Worm (Caenorhabditis elegans) whole organism, late embryonic: Measurements from ENCODE around the gene B0302.4.

Experiments
- C08G9.2 ChIP-seq: sonication (generic microtip); optimal IDR thresholded peaks from 2 replicates; lab custom pipeline; 2016; ENCODE audit warnings: mild to moderate bottlenecking, missing genetic modification characterization, moderate library complexity, missing compliant biosample characterization
- K02D7.2 ChIP-seq: sonication (generic microtip); optimal IDR thresholded peaks from 2 replicates; lab custom pipeline; 2017; ENCODE audit warnings: mild to moderate bottlenecking, missing genetic modification characterization, missing compliant biosample characterization
- K09A11.1 ChIP-seq: sonication (generic microtip); optimal IDR thresholded peaks from 2 replicates; lab custom pipeline; 2017; ENCODE audit warnings: antibody characterized with exemption, mild to moderate bottlenecking, missing genetic modification characterization, missing compliant biosample characterization; ENCODE audit not compliant: insufficient read depth
- T23F11.4 ChIP-seq: fragments of 200-800 bp; sonication (Bioruptor generic); optimal IDR thresholded peaks from 2 replicates; lab custom pipeline; 2018; ENCODE audit warnings: mild to moderate bottlenecking, missing genetic modification characterization, missing compliant biosample characterization
- Y22D7AL.16 ChIP-seq: sonication (generic microtip); optimal IDR thresholded peaks from 2 replicates; lab custom pipeline; 2016; ENCODE audit warnings: missing genetic modification characterization, missing compliant biosample characterization
- ahr-1 ChIP-seq: sonication (generic microtip); optimal IDR thresholded peaks from 2 replicates; lab custom pipeline; 2016; ENCODE audit warnings: missing genetic modification characterization, missing compliant biosample characterization
- ama-1 ChIP-seq: fragments of 150-350 bp; optimal IDR thresholded peaks from 2 replicates; lab custom pipeline; 2014
- ceh-14 ChIP-seq: sonication (generic microtip); optimal IDR thresholded peaks from 2 replicates; lab custom pipeline; 2016; ENCODE audit warnings: missing genotype, missing genetic modification characterization, missing compliant biosample characterization
- ceh-19 ChIP-seq: fragments of 200-800 bp; sonication (Bioruptor generic); optimal IDR thresholded peaks from 2 replicates; lab custom pipeline; 2018; ENCODE audit warnings: mild to moderate bottlenecking, missing genetic modification characterization, missing compliant biosample characterization
- ceh-2 ChIP-seq: sonication (generic microtip); optimal IDR thresholded peaks from 2 replicates; lab custom pipeline; 2016; ENCODE audit warnings: missing genotype, missing genetic modification characterization, missing compliant biosample characterization
- ceh-24 ChIP-seq: sonication (generic microtip); optimal IDR thresholded peaks from 2 replicates; lab custom pipeline; 2016; ENCODE audit warnings: mild to moderate bottlenecking, missing genetic modification characterization, missing compliant biosample characterization
- ceh-30 ChIP-seq: fragments of 150-350 bp; optimal IDR thresholded peaks from 2 replicates; lab custom pipeline; 2014; ENCODE audit warnings: missing biosample characterization, missing genetic modification characterization
- ceh-31 ChIP-seq: sonication (generic microtip); optimal IDR thresholded peaks from 2 replicates; lab custom pipeline; 2016; ENCODE audit warnings: missing genetic modification characterization, missing compliant biosample characterization
- ceh-34 ChIP-seq: sonication (generic microtip); optimal IDR thresholded peaks from 2 replicates; lab custom pipeline; 2016; ENCODE audit warnings: mild to moderate bottlenecking, missing genetic modification characterization, missing compliant biosample characterization
- ceh-45 ChIP-seq: fragments of 200-800 bp; sonication (Bioruptor generic); IDR thresholded peaks from 2 replicates; pipeline ENCODE4 v1.3.6; 2022; ENCODE audit warnings: missing genetic modification reagents, missing genetic modification characterization, missing compliant biosample characterization
- ceh-48 ChIP-seq: sonication (generic microtip); optimal IDR thresholded peaks from 2 replicates; lab custom pipeline; 2016; ENCODE audit warnings: missing genetic modification characterization, inconsistent platforms, missing compliant biosample characterization
- ceh-6 ChIP-seq: fragments of 200-800 bp; sonication (Bioruptor generic); optimal IDR thresholded peaks from 2 replicates; lab custom pipeline; 2018; ENCODE audit warnings: mild to moderate bottlenecking, missing genetic modification characterization, missing compliant biosample characterization
- ceh-9 ChIP-seq: sonication (generic microtip); optimal IDR thresholded peaks from 2 replicates; lab custom pipeline; 2016; ENCODE audit warnings: mild to moderate bottlenecking, missing genetic modification characterization, inconsistent platforms, missing compliant biosample characterization
- che-1 ChIP-seq: sonication (generic microtip); optimal IDR thresholded peaks from 2 replicates; lab custom pipeline; 2016; ENCODE audit warnings: mild to moderate bottlenecking, missing genetic modification characterization, missing compliant biosample characterization
- dmd-4 ChIP-seq: sonication (generic microtip); optimal IDR thresholded peaks from 2 replicates; lab custom pipeline; 2016; ENCODE audit warnings: borderline replicate concordance, missing genetic modification characterization, missing compliant biosample characterization
- dve-1 ChIP-seq: sonication (generic microtip); optimal IDR thresholded peaks from 2 replicates; lab custom pipeline; 2017; ENCODE audit warnings: antibody characterized with exemption, mild to moderate bottlenecking, missing genetic modification characterization, missing compliant biosample characterization
- elt-2 ChIP-seq: sonication (generic microtip); optimal IDR thresholded peaks from 2 replicates; lab custom pipeline; 2016; ENCODE audit warnings: missing genetic modification reagents, missing genetic modification characterization, missing compliant biosample characterization
- elt-4 ChIP-seq: sonication (generic microtip); optimal IDR thresholded peaks from 2 replicates; lab custom pipeline; 2016; ENCODE audit warnings: missing genetic modification characterization, missing compliant biosample characterization
- eyg-1 ChIP-seq: sonication (generic microtip); optimal IDR thresholded peaks from 2 replicates; lab custom pipeline; 2016; ENCODE audit warnings: missing genotype, missing genetic modification characterization, missing compliant biosample characterization
- fax-1 ChIP-seq: sonication (generic microtip); optimal IDR thresholded peaks from 2 replicates; lab custom pipeline; 2016; ENCODE audit warnings: missing genotype, missing genetic modification characterization, missing compliant biosample characterization
- fkh-10 ChIP-seq: fragments of 150-350 bp; optimal IDR thresholded peaks from 2 replicates; lab custom pipeline; 2014; ENCODE audit warnings: missing biosample characterization, missing genetic modification reagents, missing genetic modification characterization
- fkh-6 ChIP-seq: sonication (generic microtip); optimal IDR thresholded peaks from 2 replicates; lab custom pipeline; 2016; ENCODE audit warnings: missing genetic modification characterization, missing compliant biosample characterization
- hlh-13 ChIP-seq: fragments of 200-800 bp; sonication (Bioruptor generic); optimal IDR thresholded peaks from 2 replicates; lab custom pipeline; 2018; ENCODE audit warnings: mild to moderate bottlenecking, missing genetic modification characterization, missing compliant biosample characterization
- hlh-15 ChIP-seq: sonication (generic microtip); optimal IDR thresholded peaks from 2 replicates; lab custom pipeline; 2016; ENCODE audit warnings: missing genetic modification characterization, missing compliant biosample characterization
- hlh-30 ChIP-seq: sonication (generic microtip); optimal IDR thresholded peaks from 2 replicates; lab custom pipeline; 2017; ENCODE audit warnings: antibody characterized with exemption, missing genetic modification characterization, missing compliant biosample characterization; ENCODE audit not compliant: insufficient read depth
- hlh-6 ChIP-seq: sonication (generic microtip); optimal IDR thresholded peaks from 2 replicates; lab custom pipeline; 2016; ENCODE audit warnings: missing genotype, missing genetic modification characterization, missing compliant biosample characterization
- lim-6 ChIP-seq: sonication (generic microtip); optimal IDR thresholded peaks from 2 replicates; lab custom pipeline; 2016; ENCODE audit warnings: missing genetic modification characterization, missing compliant biosample characterization
- mec-3 ChIP-seq: sonication (generic microtip); optimal IDR thresholded peaks from 2 replicates; lab custom pipeline; 2016; ENCODE audit warnings: borderline replicate concordance, missing genetic modification characterization, missing compliant biosample characterization
- nfya-1 ChIP-seq: sonication (generic microtip); optimal IDR thresholded peaks from 2 replicates; lab custom pipeline; 2017; ENCODE audit warnings: missing genetic modification characterization, mild to moderate bottlenecking, missing compliant biosample characterization, antibody characterized with exemption, moderate library complexity
- nhr-232 ChIP-seq: sonication (generic microtip); optimal IDR thresholded peaks from 2 replicates; lab custom pipeline; 2016; ENCODE audit warnings: missing genetic modification characterization, missing compliant biosample characterization
- npax-4 ChIP-seq: sonication (generic microtip); optimal IDR thresholded peaks from 2 replicates; lab custom pipeline; 2016; ENCODE audit warnings: missing genetic modification characterization, missing compliant biosample characterization
- pag-3 ChIP-seq: sonication (generic microtip); optimal IDR thresholded peaks from 2 replicates; lab custom pipeline; 2016; ENCODE audit warnings: missing compliant biosample characterization, missing genetic modification characterization, borderline replicate concordance
- pat-9 ChIP-seq: fragments of 200-800 bp; sonication (Bioruptor generic); optimal IDR thresholded peaks from 2 replicates; lab custom pipeline; 2018; ENCODE audit warnings: mild to moderate bottlenecking, missing genetic modification characterization, moderate library complexity, missing compliant biosample characterization
- pax-1 ChIP-seq: fragments of 150-350 bp; optimal IDR thresholded peaks from 2 replicates; lab custom pipeline; 2014; ENCODE audit warnings: missing biosample characterization, missing genetic modification characterization
- pha-2 ChIP-seq: sonication (generic microtip); optimal IDR thresholded peaks from 2 replicates; lab custom pipeline; 2017; ENCODE audit warnings: mild to moderate bottlenecking, missing genetic modification characterization, missing compliant biosample characterization
- pha-4 ChIP-seq: fragments of 150-350 bp; optimal IDR thresholded peaks from 2 replicates; lab custom pipeline; 2018; ENCODE audit warnings: missing biosample characterization, missing genetic modification reagents, missing genetic modification characterization
- pqm-1 ChIP-seq: sonication (generic microtip); optimal IDR thresholded peaks from 2 replicates; lab custom pipeline; 2016; ENCODE audit warnings: missing genetic modification characterization, missing compliant biosample characterization
- pros-1 ChIP-seq: fragments of 150-350 bp; optimal IDR thresholded peaks from 2 replicates; lab custom pipeline; 2014; ENCODE audit warnings: missing biosample characterization, missing genetic modification reagents, missing genetic modification characterization
- ref-2 ChIP-seq: sonication (generic microtip); optimal IDR thresholded peaks from 2 replicates; lab custom pipeline; 2016; ENCODE audit warnings: missing genetic modification characterization, missing compliant biosample characterization
- sox-2 ChIP-seq: fragments of 200-800 bp; sonication (Bioruptor generic); IDR thresholded peaks from 2 replicates; pipeline ENCODE4 v1.3.6; 2022; ENCODE audit warnings: missing genetic modification reagents, missing genetic modification characterization, missing compliant biosample characterization
- tbx-2 ChIP-seq: sonication (generic microtip); optimal IDR thresholded peaks from 2 replicates; lab custom pipeline; 2016; ENCODE audit warnings: missing genetic modification characterization, missing compliant biosample characterization
- tbx-7 ChIP-seq: sonication (generic microtip); optimal IDR thresholded peaks from 2 replicates; lab custom pipeline; 2016; ENCODE audit warnings: missing genotype, missing genetic modification characterization, missing compliant biosample characterization
- ttx-3 ChIP-seq: sonication (generic microtip); optimal IDR thresholded peaks from 2 replicates; lab custom pipeline; 2016; ENCODE audit warnings: missing genetic modification reagents, missing genetic modification characterization, missing compliant biosample characterization
- unc-55 ChIP-seq: sonication (generic microtip); optimal IDR thresholded peaks from 2 replicates; lab custom pipeline; 2017; ENCODE audit warnings: missing biosample characterization, missing genetic modification reagents, missing genetic modification characterization
- ztf-16 ChIP-seq: sonication (generic microtip); optimal IDR thresholded peaks from 2 replicates; lab custom pipeline; 2017; ENCODE audit warnings: missing genetic modification characterization, missing compliant biosample characterization

The B0302.4 gene

DNA sequence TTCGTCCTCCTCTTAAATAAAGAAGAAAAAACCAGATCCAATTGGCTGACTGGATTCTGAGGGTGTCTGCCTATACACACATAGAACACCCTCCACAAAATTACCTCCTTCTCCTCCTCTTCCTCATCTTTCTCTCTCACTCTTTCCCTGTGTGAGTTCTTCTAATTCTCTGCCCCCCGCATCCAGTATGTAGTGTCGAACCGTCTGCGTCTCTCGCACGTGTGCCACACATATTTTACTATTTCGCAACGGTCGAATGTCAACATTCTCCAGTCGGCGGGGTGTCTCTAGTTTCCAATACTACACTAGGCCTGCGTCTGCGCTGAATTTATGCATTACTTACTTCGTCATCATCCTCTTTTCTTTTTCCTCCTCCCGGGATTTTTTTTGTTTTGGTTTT, 7.8 kb upstream of the B0302.4 start (continued):
- TF ChIP-seq ttx-3 (tag; lab: Kevin White, UChicago) (no peak), hlh-6 (peak; percentile 5), npax-4 (tag; lab: Kevin White, UChicago) (no peak), pros-1 (tag; lab: Kevin White, UChicago) (peak; percentile 33), pqm-1 (no peak), ztf-16 (tag; lab: Kevin White, UChicago) (no peak), ref-2 (tag; lab: Kevin White, UChicago) (peak; percentile 79), T23F11.4 (GFP tag; lab: Kevin White, UChicago) (no peak), nhr-232 (no peak), hlh-15 (tag; lab: Kevin White, UChicago) (no peak), sox-2 (no peak), ceh-45 (GFP tag; lab: Robert Waterston, UW) (no peak), pax-1 (tag; lab: Kevin White, UChicago) (no peak)

DNA sequence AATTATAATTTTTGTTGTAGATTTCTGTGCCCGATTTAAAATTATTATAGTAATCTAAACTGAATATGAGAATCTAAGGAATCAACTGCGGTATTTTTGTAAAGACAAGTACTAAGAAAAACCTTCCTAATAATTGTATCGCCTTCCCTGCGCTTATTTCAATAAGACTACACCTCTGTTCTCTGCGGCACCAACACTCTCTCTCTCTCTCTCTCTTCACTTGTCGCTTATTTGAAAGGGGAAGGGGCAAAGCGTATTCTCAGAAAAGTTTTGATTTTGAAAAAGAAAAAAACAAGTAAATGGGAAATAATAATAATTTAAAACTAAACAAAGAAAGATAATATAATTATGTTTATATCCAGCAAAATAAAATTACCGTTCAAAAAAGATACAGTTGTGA, 4.6 kb upstream of the B0302.4 start:
- TF ChIP-seq elt-4 (tag; lab: Kevin White, UChicago): no peak
- TF ChIP-seq K02D7.2 (tag; lab: Kevin White, UChicago): no peak
- no peak for TF ChIP-seq K09A11.1 (tag; lab: Kevin White, UChicago)
- TF ChIP-seq tbx-7 (tag; lab: Kevin White, UChicago): no peak
- no peak for TF ChIP-seq pqm-1
- no peak for TF ChIP-seq hlh-13 (GFP tag; lab: Kevin White, UChicago)
- TF ChIP-seq Y22D7AL.16: no peak
- peak; percentile 64 for TF ChIP-seq elt-2 (tag; lab: Kevin White, UChicago)
- TF ChIP-seq ceh-9 (tag; lab: Kevin White, UChicago): no peak
- no peak for TF ChIP-seq pha-4 (tag; lab: Kevin White, UChicago)
- no peak for TF ChIP-seq unc-55 (GFP tag; lab: Kevin White, UChicago)
- no peak for TF ChIP-seq ceh-19 (GFP tag; lab: Kevin White, UChicago)
- no peak for TF ChIP-seq sox-2
- TF ChIP-seq ref-2 (tag; lab: Kevin White, UChicago): no peak
- no peak for TF ChIP-seq ceh-48 (tag; lab: Kevin White, UChicago)
- TF ChIP-seq che-1 (tag; lab: Kevin White, UChicago): no peak
- TF ChIP-seq pha-2 (tag; lab: Kevin White, UChicago): no peak
- TF ChIP-seq fkh-10 (GFP tag; lab: Kevin White, UChicago): no peak
- TF ChIP-seq nhr-232: no peak
- no peak for TF ChIP-seq ceh-45 (GFP tag; lab: Robert Waterston, UW)
- TF ChIP-seq ceh-14 (tag; lab: Kevin White, UChicago): no peak
- no peak for TF ChIP-seq mec-3
- TF ChIP-seq ceh-34: no peak
- no peak for TF ChIP-seq dve-1 (tag; lab: Kevin White, UChicago)
- TF ChIP-seq tbx-2 (tag; lab: Kevin White, UChicago): peak; percentile 50
- no peak for TF ChIP-seq ceh-30 (tag; lab: Kevin White, UChicago)
- TF ChIP-seq ceh-6 (GFP tag; lab: Kevin White, UChicago): no peak
- TF ChIP-seq pat-9 (tag; lab: Kevin White, UChicago): no peak
- TF ChIP-seq hlh-6: no peak
- TF ChIP-seq fkh-6 (tag; lab: Kevin White, UChicago): no peak
- no peak for TF ChIP-seq lim-6
- no peak for TF ChIP-seq C08G9.2 (tag; lab: Kevin White, UChicago)
- no peak for TF ChIP-seq ceh-24
- no peak for TF ChIP-seq T23F11.4 (GFP tag; lab: Kevin White, UChicago)
- TF ChIP-seq dmd-4: no peak
- TF ChIP-seq ceh-2 (tag; lab: Kevin White, UChicago): no peak
- TF ChIP-seq eyg-1 (tag; lab: Kevin White, UChicago): no peak
- TF ChIP-seq pag-3 (tag; lab: Kevin White, UChicago): no peak
- no peak for TF ChIP-seq pros-1 (tag; lab: Kevin White, UChicago)
- peak; percentile 32 for TF ChIP-seq ztf-16 (tag; lab: Kevin White, UChicago)
- TF ChIP-seq ama-1 (lab: Kevin White, UChicago): no peak
- TF ChIP-seq fax-1 (tag; lab: Kevin White, UChicago): no peak
- peak; percentile 68 for TF ChIP-seq nfya-1
- no peak for TF ChIP-seq hlh-30
- TF ChIP-seq ahr-1 (tag; lab: Kevin White, UChicago): no peak
- TF ChIP-seq ceh-31 (tag; lab: Kevin White, UChicago): no peak
